Fruit fly (Drosophila melanogaster) whole organism, pupa: ENCODE data around the gene Tsc1.

Experiments
- CG12605 ChIP-seq: fragments of 200-800 bp; sonication (Bioruptor generic); IDR thresholded peaks from 2 replicates; pipeline ENCODE4 v1.3.6; 2022; ENCODE audit warnings: missing biosample characterization, missing genetic modification characterization
- CG13204 ChIP-seq: fragments of 200-800 bp; sonication (Bioruptor generic); optimal IDR thresholded peaks from 2 replicates; lab custom pipeline; 2018; ENCODE audit warnings: missing biosample characterization, mild to moderate bottlenecking, missing genetic modification characterization, moderate library complexity
- CG14655 ChIP-seq: fragments of 200-800 bp; sonication (Bioruptor generic); optimal IDR thresholded peaks from 3 replicates; lab custom pipeline; 2017; ENCODE audit warnings: mild to moderate bottlenecking, missing biosample characterization, missing genetic modification reagents, missing genetic modification characterization
- CG15710 ChIP-seq: fragments of 200-800 bp; sonication (Bioruptor generic); optimal IDR thresholded peaks from 2 replicates; lab custom pipeline; 2018; ENCODE audit warnings: missing biosample characterization, mild to moderate bottlenecking, missing genetic modification characterization, moderate library complexity
- CG4496 ChIP-seq: fragments of 200-800 bp; sonication (Bioruptor generic); IDR thresholded peaks from 3 replicates; pipeline ENCODE4 v1.3.6; 2022; ENCODE audit warnings: missing biosample characterization, missing genetic modification characterization
- CG8159 ChIP-seq: fragments of 200-800 bp; sonication (Bioruptor generic); optimal IDR thresholded peaks from 3 replicates; lab custom pipeline; 2018; ENCODE audit warnings: missing biosample characterization, mild to moderate bottlenecking, missing genetic modification characterization, moderate library complexity
- CG8301 ChIP-seq: fragments of 200-800 bp; sonication (Bioruptor generic); optimal IDR thresholded peaks from 2 replicates; lab custom pipeline; 2018; ENCODE audit warnings: missing biosample characterization, mild to moderate bottlenecking, missing genetic modification characterization
- CG9948 ChIP-seq: fragments of 200-800 bp; sonication (Bioruptor generic); optimal IDR thresholded peaks from 2 replicates; lab custom pipeline; 2018; ENCODE audit warnings: missing biosample characterization, mild to moderate bottlenecking, missing genetic modification characterization, moderate library complexity
- D1 ChIP-seq: fragments of 200-800 bp; sonication (Bioruptor generic); optimal IDR thresholded peaks from 2 replicates; lab custom pipeline; 2018; ENCODE audit warnings: missing biosample characterization, mild to moderate bottlenecking, missing genetic modification characterization, moderate library complexity
- EcR ChIP-seq: fragments of 200-800 bp; sonication (Bioruptor generic); optimal IDR thresholded peaks from 3 replicates; lab custom pipeline; 2019; ENCODE audit warnings: missing biosample characterization, missing genetic modification characterization, mild to moderate bottlenecking, moderate library complexity, missing genetic modification reagents
- Pif1A ChIP-seq: fragments of 200-800 bp; sonication (Bioruptor generic); optimal IDR thresholded peaks from 3 replicates; lab custom pipeline; 2016; ENCODE audit warnings: missing biosample characterization, missing genetic modification characterization
- fd96Ca ChIP-seq: fragments of 200-800 bp; sonication (Bioruptor generic); IDR thresholded peaks from 3 replicates; pipeline ENCODE4 v1.3.6; 2022; ENCODE audit warnings: missing biosample characterization, missing genetic modification characterization

DNA sequence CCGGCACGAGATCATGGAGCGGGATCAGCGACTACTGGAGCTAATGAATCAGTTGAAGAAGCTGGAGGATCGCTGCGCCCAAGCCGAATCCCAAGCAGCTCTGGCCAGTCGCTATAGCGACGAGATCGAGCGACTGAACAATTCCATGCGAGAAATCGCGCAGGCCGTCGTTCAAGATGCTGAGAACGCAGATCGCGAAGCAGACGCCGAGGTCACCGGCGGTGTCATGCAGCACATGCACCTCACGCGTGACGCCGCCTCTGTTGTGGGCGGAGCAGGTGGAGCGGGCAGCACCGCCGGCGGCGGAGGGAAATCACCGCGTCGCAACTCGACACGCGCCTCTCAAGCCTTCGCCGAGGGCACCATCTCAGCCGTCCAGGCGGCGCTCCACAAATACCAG lies 8.4 kb upstream of the Tsc1 start:
- no peak for TF ChIP-seq CG8301 (tag; lab: Kevin White, UChicago)
- no peak for TF ChIP-seq EcR
- TF ChIP-seq CG14655 = no peak
- no peak for TF ChIP-seq CG13204 (GFP tag; lab: Kevin White, UChicago)
- no peak for TF ChIP-seq D1 (tag; lab: Kevin White, UChicago)
- TF ChIP-seq CG4496 (GFP tag; lab: Robert Waterston, UW) = no peak
- no peak for TF ChIP-seq fd96Ca
- no peak for TF ChIP-seq CG15710 (tag; lab: Kevin White, UChicago)
- TF ChIP-seq CG8159 (tag; lab: Kevin White, UChicago) = no peak
- TF ChIP-seq CG9948 (tag; lab: Kevin White, UChicago) = no peak
- TF ChIP-seq CG12605 = no peak
- no peak for TF ChIP-seq Pif1A (GFP tag; lab: Kevin White, UChicago)
